Worm (Caenorhabditis elegans): ENCODE data around the gene R102.1.
"Not testable (repeated sequence)": the region's sequence is repeated elsewhere in the genome, so short reads cannot be mapped to it uniquely, and the experiment has no call there.

- TF ChIP-seq unc-130 (GFP tag; optimal IDR thresholded peaks at IDR 0.05); unc-62 (GFP tag; optimal IDR thresholded peaks at IDR 0.05 in 1 of 2); unc-62 (tag; optimal IDR thresholded peaks at IDR 0.05); lsy-2 (tag; optimal IDR thresholded peaks at IDR 0.05); ceh-20 (GFP tag; IDR thresholded peaks at IDR 0.05); spr-1 (tag; optimal IDR thresholded peaks at IDR 0.05); zfp-2 (tag; optimal IDR thresholded peaks at IDR 0.05): not testable (repeated sequence)
These were observed 1.5 kb downstream of the R102.1 start, which contains the start of gene R102.2 for ce11 chrIV:10687307-10687706.

Data from whole organism, L4 larva.